Worm (Caenorhabditis elegans) whole organism, L2 larva: ENCODE measurements around the gene C08E8.1.

Experiments used
- C34F6.9 ChIP-seq: fragments of 150-350 bp; optimal IDR thresholded peaks from 2 replicates; lab custom pipeline; 2014; ENCODE audit warnings: missing biosample characterization, missing genetic modification characterization
- F13H6.1 ChIP-seq: sonication (generic microtip); optimal IDR thresholded peaks from 2 replicates; lab custom pipeline; 2016; ENCODE audit warnings: missing genetic modification characterization, missing compliant biosample characterization
- R02D3.7 ChIP-seq: fragments of 150-350 bp; optimal IDR thresholded peaks from 2 replicates; lab custom pipeline; 2014; ENCODE audit warnings: missing biosample characterization, missing genetic modification characterization
- Y55F3AM.14 ChIP-seq: fragments of 200-800 bp; sonication (Bioruptor generic); optimal IDR thresholded peaks from 2 replicates; lab custom pipeline; 2018; ENCODE audit warnings: mild to moderate bottlenecking, missing genetic modification characterization, missing compliant biosample characterization
- ZK546.5 ChIP-seq: sonication (generic microtip); optimal IDR thresholded peaks from 2 replicates; lab custom pipeline; 2017; ENCODE audit warnings: missing biosample characterization, missing genetic modification characterization
- alr-1 ChIP-seq: fragments of 150-350 bp; optimal IDR thresholded peaks from 2 replicates; lab custom pipeline; 2014; ENCODE audit warnings: missing biosample characterization, missing genetic modification characterization
- aly-2 ChIP-seq: fragments of 150-350 bp; optimal IDR thresholded peaks from 2 replicates; lab custom pipeline; 2014; ENCODE audit warnings: missing biosample characterization, missing genetic modification characterization
- blmp-1 ChIP-seq: sonication (generic microtip); optimal IDR thresholded peaks from 2 replicates; lab custom pipeline; 2017; ENCODE audit warnings: missing genetic modification characterization, mild to moderate bottlenecking, missing compliant biosample characterization, antibody characterized with exemption, moderate library complexity; ENCODE audit not compliant: insufficient read depth
- ceh-82 ChIP-seq: fragments of 150-350 bp; optimal IDR thresholded peaks from 2 replicates; lab custom pipeline; 2014; ENCODE audit warnings: missing biosample characterization, missing genetic modification characterization
- crh-2 ChIP-seq: sonication (generic microtip); optimal IDR thresholded peaks from 2 replicates; lab custom pipeline; 2017; ENCODE audit warnings: missing biosample characterization, missing genetic modification characterization
- dmd-4 ChIP-seq: sonication (generic microtip); optimal IDR thresholded peaks from 2 replicates; lab custom pipeline; 2017; ENCODE audit warnings: missing biosample characterization, missing genetic modification characterization
- elt-1 ChIP-seq: fragments of 150-350 bp; optimal IDR thresholded peaks from 2 replicates; lab custom pipeline; 2014; ENCODE audit warnings: missing biosample characterization, missing genetic modification characterization
- elt-3 ChIP-seq: sonication (generic microtip); optimal IDR thresholded peaks from 2 replicates; lab custom pipeline; 2017; ENCODE audit warnings: missing biosample characterization, missing genetic modification characterization
- lin-11 ChIP-seq: fragments of 150-350 bp; sonication (generic microtip); optimal IDR thresholded peaks from 2 replicates; lab custom pipeline; 2014; ENCODE audit warnings: missing biosample characterization, missing genetic modification characterization, inconsistent platforms, mixed read lengths
- lin-13 ChIP-seq: fragments of 150-350 bp; optimal IDR thresholded peaks from 2 replicates; lab custom pipeline; 2014; ENCODE audit warnings: missing biosample characterization, missing genetic modification reagents, missing genetic modification characterization
- lin-39 ChIP-seq: fragments of 150-350 bp; optimal IDR thresholded peaks from 2 replicates; lab custom pipeline; 2014; ENCODE audit warnings: missing biosample characterization, missing genetic modification reagents, missing genetic modification characterization
- lsy-2 ChIP-seq, 2 experiments: fragments of 150-350 bp in 1 of 2; sonication (generic microtip) in 1 of 2; optimal IDR thresholded peaks; 2 replicates each; lab custom pipeline; 2014 to 2017; ENCODE audit warnings: missing biosample characterization in 2 of 2, missing genetic modification characterization in 2 of 2
- mbf-1 ChIP-seq: sonication (generic microtip); optimal IDR thresholded peaks from 2 replicates; lab custom pipeline; 2017; ENCODE audit warnings: missing biosample characterization, missing genetic modification characterization
- mdl-1 ChIP-seq, 2 experiments: fragments of 150-350 bp in 1 of 2; sonication (generic microtip) in 1 of 2; optimal IDR thresholded peaks; 2 replicates each; lab custom pipeline; 2017; ENCODE audit warnings: missing biosample characterization in 2 of 2, missing genetic modification characterization in 2 of 2
- nhr-10 ChIP-seq: sonication (generic microtip); optimal IDR thresholded peaks from 2 replicates; lab custom pipeline; 2017; ENCODE audit warnings: missing biosample characterization, missing genetic modification characterization
- nhr-11 ChIP-seq: fragments of 150-350 bp; optimal IDR thresholded peaks from 2 replicates; lab custom pipeline; 2014; ENCODE audit warnings: missing biosample characterization, missing genetic modification characterization
- nhr-12 ChIP-seq: fragments of 150-350 bp; optimal IDR thresholded peaks from 2 replicates; lab custom pipeline; 2014; ENCODE audit warnings: missing biosample characterization, missing genetic modification characterization
- nhr-129 ChIP-seq: fragments of 150-350 bp; optimal IDR thresholded peaks from 2 replicates; lab custom pipeline; 2014; ENCODE audit warnings: missing biosample characterization, missing genetic modification characterization
- nhr-21 ChIP-seq: fragments of 150-350 bp; optimal IDR thresholded peaks from 2 replicates; lab custom pipeline; 2014; ENCODE audit warnings: missing biosample characterization, missing genetic modification characterization
- nhr-237 ChIP-seq: fragments of 150-350 bp; optimal IDR thresholded peaks from 2 replicates; lab custom pipeline; 2014; ENCODE audit warnings: missing biosample characterization, missing genetic modification characterization
- nhr-25 ChIP-seq: fragments of 150-350 bp; sonication (generic microtip); optimal IDR thresholded peaks from 3 replicates; lab custom pipeline; 2014; ENCODE audit warnings: missing biosample characterization, missing genetic modification characterization
- nhr-6 ChIP-seq: fragments of 150-350 bp; optimal IDR thresholded peaks from 2 replicates; lab custom pipeline; 2014; ENCODE audit warnings: missing biosample characterization, missing genetic modification characterization
- peb-1 ChIP-seq: fragments of 150-350 bp; optimal IDR thresholded peaks from 2 replicates; lab custom pipeline; 2014; ENCODE audit warnings: missing biosample characterization, missing genetic modification characterization
- sem-4 ChIP-seq: fragments of 150-350 bp; optimal IDR thresholded peaks from 2 replicates; lab custom pipeline; 2014; ENCODE audit warnings: missing biosample characterization, missing genetic modification reagents, missing genetic modification characterization
- skn-1 ChIP-seq: sonication (generic microtip); optimal IDR thresholded peaks from 2 replicates; lab custom pipeline; 2017; ENCODE audit warnings: missing biosample characterization, missing genetic modification characterization
- sma-3 ChIP-seq: sonication (generic microtip); optimal IDR thresholded peaks from 2 replicates; lab custom pipeline; 2016; ENCODE audit warnings: missing genetic modification reagents, missing genetic modification characterization, missing compliant biosample characterization
- sma-9 ChIP-seq, 2 experiments: fragments of 150-350 bp in 1 of 2; sonication (generic microtip) in 1 of 2; optimal IDR thresholded peaks; 2 replicates each; lab custom pipeline; 2014 to 2016; ENCODE audit warnings: missing genetic modification characterization in 2 of 2, mild to moderate bottlenecking in 1 of 2, missing biosample characterization in 1 of 2, missing compliant biosample characterization in 1 of 2, missing genetic modification reagents in 1 of 2, moderate library complexity in 1 of 2
- snpc-4 ChIP-seq: fragments of 150-350 bp; optimal IDR thresholded peaks from 2 replicates; lab custom pipeline; 2014; ENCODE audit warnings: missing biosample characterization, missing genetic modification characterization
- unc-55 ChIP-seq: fragments of 150-350 bp; sonication (generic microtip); optimal IDR thresholded peaks from 3 replicates; lab custom pipeline; 2014; ENCODE audit warnings: missing biosample characterization, missing genetic modification reagents, missing genetic modification characterization
- unc-62 ChIP-seq: fragments of 150-350 bp; optimal IDR thresholded peaks from 2 replicates; lab custom pipeline; 2014; ENCODE audit warnings: missing biosample characterization, missing genetic modification reagents, missing genetic modification characterization
- ztf-1 ChIP-seq: fragments of 200-800 bp; sonication (Bioruptor generic); conservative IDR thresholded peaks from 2 replicates; pipeline ENCODE4 v1.3.6; 2022; ENCODE audit warnings: missing genetic modification characterization, missing compliant biosample characterization
- ztf-11 ChIP-seq: sonication (generic microtip); optimal IDR thresholded peaks from 2 replicates; lab custom pipeline; 2017; ENCODE audit warnings: missing biosample characterization, missing genetic modification characterization

C08E8.1 gene

DNA sequence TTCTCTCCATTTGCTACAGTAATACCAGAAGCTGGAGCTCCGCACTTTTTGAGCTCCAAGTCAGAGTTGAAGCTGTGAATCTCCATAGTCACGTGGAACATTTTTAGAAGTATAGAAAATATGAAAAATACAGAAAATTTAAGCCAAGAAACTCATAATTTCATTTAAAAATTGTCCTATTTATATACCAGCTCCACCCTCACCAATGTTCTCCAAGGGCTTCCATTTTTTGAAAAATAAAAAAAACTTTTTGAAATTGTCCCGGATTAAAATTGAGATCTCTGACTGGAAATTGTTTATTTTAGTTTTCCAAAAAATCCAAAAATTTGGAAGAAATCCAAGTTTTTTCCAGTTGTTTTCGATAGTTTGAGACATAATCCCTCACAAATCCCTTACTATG, 2.4 kb downstream of the C08E8.1 start, which contains the start of gene C08E8.5:
TSS of gene C08E8.5 (minus strand) at position 101 of the 400 bp plus-strand sequence.
- no peak for TF ChIP-seq nhr-129 (tag; lab: Kevin White, UChicago)
- TF ChIP-seq unc-55 (GFP tag; lab: Kevin White, UChicago), result no peak
- no peak for TF ChIP-seq nhr-11 (tag; lab: Kevin White, UChicago)
- TF ChIP-seq C34F6.9 (tag; lab: Kevin White, UChicago), result no peak
- no peak for TF ChIP-seq ZK546.5 (tag; lab: Kevin White, UChicago)
- TF ChIP-seq crh-2 (tag; lab: Kevin White, UChicago), result no peak
- no peak for TF ChIP-seq nhr-25 (tag; lab: Kevin White, UChicago)
- no peak for TF ChIP-seq nhr-10 (tag; lab: Kevin White, UChicago)
- no peak for TF ChIP-seq Y55F3AM.14 (GFP tag; lab: Kevin White, UChicago)
- TF ChIP-seq mdl-1 (tag; optimal IDR thresholded peaks at IDR 0.05; lab: Kevin White, UChicago), result no peak
- TF ChIP-seq lin-13, result no peak
- TF ChIP-seq unc-62 (GFP tag; lab: Kevin White, UChicago), result no peak
- TF ChIP-seq R02D3.7 (tag; lab: Kevin White, UChicago), result no peak
- no peak for TF ChIP-seq sem-4 (tag; lab: Kevin White, UChicago)
- no peak for TF ChIP-seq ceh-82 (tag; lab: Kevin White, UChicago)
- no peak for TF ChIP-seq elt-1 (tag; lab: Kevin White, UChicago)
- no peak for TF ChIP-seq nhr-21 (tag; lab: Kevin White, UChicago)

ce11 chrV:18355742-18356141, 6.6 kb downstream of the C08E8.1 start, which contains the start of gene C08E8.2:
Gene C08E8.2, minus strand, starts transcription at chrV:18355842.
- TF ChIP-seq elt-1 (tag; lab: Kevin White, UChicago) (no peak), nhr-25 (tag; lab: Kevin White, UChicago) (no peak), sma-3 (GFP tag; lab: Kevin White, UChicago) (no peak), mbf-1 (tag; lab: Kevin White, UChicago) (no peak), mdl-1 (tag; optimal IDR thresholded peaks at IDR 0.05; lab: Kevin White, UChicago) (no peak), nhr-6 (tag; lab: Kevin White, UChicago) (no peak), ztf-11 (tag; lab: Kevin White, UChicago) (no peak), nhr-129 (tag; lab: Kevin White, UChicago) (no peak), unc-62 (GFP tag; lab: Kevin White, UChicago) (no peak), nhr-10 (tag; lab: Kevin White, UChicago) (no peak), F13H6.1 (tag; lab: Kevin White, UChicago) (no peak), aly-2 (tag; lab: Kevin White, UChicago) (no peak)
- TF ChIP-seq, all 48 proteins: peak for 0

DNA sequence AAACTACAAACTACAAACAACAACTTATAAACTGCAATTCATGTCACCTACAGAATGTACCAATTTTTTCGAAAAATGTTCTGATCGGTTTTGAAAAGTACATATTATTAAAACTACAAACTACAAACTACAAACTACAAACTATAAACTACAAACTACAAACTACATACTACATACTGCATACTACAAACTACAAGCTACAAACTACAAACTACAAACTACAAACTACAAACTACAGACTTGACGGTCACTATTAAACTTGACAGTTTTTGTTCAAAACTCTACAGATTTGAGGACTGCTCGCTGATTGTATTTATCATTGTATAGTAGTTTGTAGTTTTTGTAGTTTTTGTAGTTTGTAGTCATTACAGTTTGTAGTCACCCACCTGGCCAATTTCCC, 8.0 kb downstream of the C08E8.1 start:
- no peak for TF ChIP-seq lin-39 (tag; lab: Kevin White, UChicago)
- TF ChIP-seq nhr-6 (tag; lab: Kevin White, UChicago), result no peak
- TF ChIP-seq nhr-11 (tag; lab: Kevin White, UChicago), result no peak
- TF ChIP-seq nhr-12, result no peak
- TF ChIP-seq F13H6.1 (tag; lab: Kevin White, UChicago), result no peak
- no peak for TF ChIP-seq ZK546.5 (tag; lab: Kevin White, UChicago)
- no peak for TF ChIP-seq elt-3 (tag; lab: Kevin White, UChicago)
- no peak for TF ChIP-seq peb-1 (tag; lab: Kevin White, UChicago)
- TF ChIP-seq nhr-21 (tag; lab: Kevin White, UChicago), result no peak
- no peak for TF ChIP-seq C34F6.9 (tag; lab: Kevin White, UChicago)
- TF ChIP-seq alr-1 (tag; lab: Kevin White, UChicago), result no peak
- TF ChIP-seq sma-3 (GFP tag; lab: Kevin White, UChicago), result no peak
- no peak for TF ChIP-seq blmp-1 (tag; lab: Kevin White, UChicago)
- no peak for TF ChIP-seq dmd-4 (tag; lab: Kevin White, UChicago)
- TF ChIP-seq lin-11 (tag; lab: Kevin White, UChicago), result no peak
- TF ChIP-seq sma-9 (GFP tag; optimal IDR thresholded peaks at IDR 0.05; lab: Kevin White, UChicago), result no peak
- no peak for TF ChIP-seq sma-9 (tag; optimal IDR thresholded peaks at IDR 0.05; lab: Kevin White, UChicago)
- TF ChIP-seq elt-1 (tag; lab: Kevin White, UChicago), result no peak
- no peak for TF ChIP-seq lsy-2 (tag; optimal IDR thresholded peaks at IDR 0.05; lab: Kevin White, UChicago)
- TF ChIP-seq skn-1 (tag; lab: Kevin White, UChicago), result no peak
- TF ChIP-seq Y55F3AM.14 (GFP tag; lab: Kevin White, UChicago), result no peak

DNA sequence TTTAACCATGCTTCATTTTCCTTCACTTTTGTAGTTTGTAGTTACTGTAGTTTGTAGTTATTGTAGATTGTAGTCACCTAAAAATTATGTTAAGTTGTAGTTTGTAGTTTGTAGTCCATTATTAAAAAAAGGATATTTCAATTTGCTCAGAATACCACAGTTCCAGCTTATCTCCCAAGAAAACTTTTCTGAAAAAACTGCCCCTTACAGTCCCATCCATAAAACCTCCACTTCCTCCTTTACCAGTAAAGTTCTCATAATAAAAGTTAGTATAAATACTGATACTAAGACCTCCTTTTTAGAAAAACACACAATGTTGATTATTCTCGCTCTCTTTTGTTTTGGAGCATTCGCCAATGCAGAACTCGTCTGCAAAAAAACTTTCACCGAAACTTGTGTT, 11.6 kb downstream of the C08E8.1 start, which contains the start of gene C08E8.11:
TSS of gene C08E8.11 (plus strand) at position 301 of the 400 bp plus-strand sequence.
- no peak for TF ChIP-seq dmd-4 (tag; lab: Kevin White, UChicago)
- no peak for TF ChIP-seq ceh-82 (tag; lab: Kevin White, UChicago)
- no peak for TF ChIP-seq aly-2 (tag; lab: Kevin White, UChicago)
- no peak for TF ChIP-seq nhr-25 (tag; lab: Kevin White, UChicago)
- no peak for TF ChIP-seq snpc-4 (tag; lab: Kevin White, UChicago)
- no peak for TF ChIP-seq lin-39 (tag; lab: Kevin White, UChicago)
- TF ChIP-seq nhr-11 (tag; lab: Kevin White, UChicago), result no peak
- TF ChIP-seq nhr-21 (tag; lab: Kevin White, UChicago), result no peak
- no peak for TF ChIP-seq ztf-1
- no peak for TF ChIP-seq lsy-2 (tag; optimal IDR thresholded peaks at IDR 0.05; lab: Kevin White, UChicago)
- no peak for TF ChIP-seq sem-4 (tag; lab: Kevin White, UChicago)
- TF ChIP-seq nhr-237 (tag; lab: Kevin White, UChicago), result no peak
- TF ChIP-seq ztf-11 (tag; lab: Kevin White, UChicago), result no peak
- no peak for TF ChIP-seq alr-1 (tag; lab: Kevin White, UChicago)
- TF ChIP-seq unc-62 (GFP tag; lab: Kevin White, UChicago), result no peak
- TF ChIP-seq C34F6.9 (tag; lab: Kevin White, UChicago), result no peak
